Fruit fly (Drosophila melanogaster) whole organism, embryonic: ENCODE data around the gene zetaCOP.

ENCODE experiments used
- Ada2b ChIP-seq: fragments of 200-800 bp; sonication (Bioruptor generic); IDR thresholded peaks from 2 replicates; pipeline ENCODE4 v1.3.6; 2022; ENCODE audit warnings: missing biosample characterization, missing genetic modification characterization
- Adf1 ChIP-seq: fragments of 200-800 bp; sonication (Bioruptor generic); IDR thresholded peaks from 2 replicates; pipeline ENCODE4 v1.3.6; 2022; ENCODE audit warnings: missing biosample characterization, missing genetic modification characterization
- BEAF-32 ChIP-seq: fragments of 200-800 bp; sonication (Bioruptor generic); optimal IDR thresholded peaks from 3 replicates; lab custom pipeline; 2017; ENCODE audit warnings: missing biosample characterization, missing genetic modification characterization, mild to moderate bottlenecking, moderate library complexity, missing genetic modification reagents
- BtbVII ChIP-seq: fragments of 200-800 bp; sonication (Bioruptor generic); optimal IDR thresholded peaks from 3 replicates; lab custom pipeline; 2017; ENCODE audit warnings: missing biosample characterization, mild to moderate bottlenecking, missing genetic modification characterization
- CG10979 ChIP-seq: fragments of 200-800 bp; sonication (Bioruptor generic); optimal IDR thresholded peaks from 2 replicates; lab custom pipeline; 2018; ENCODE audit warnings: missing biosample characterization, mild to moderate bottlenecking, missing genetic modification characterization, moderate library complexity
- CG11560 ChIP-seq: fragments of 200-800 bp; sonication (Bioruptor generic); IDR thresholded peaks from 3 replicates; pipeline ENCODE4 v1.3.6; 2022; ENCODE audit warnings: missing biosample characterization, missing genetic modification characterization
- CG13287 ChIP-seq: fragments of 200-800 bp; sonication (Bioruptor generic); IDR thresholded peaks from 2 replicates; pipeline ENCODE4 v1.3.6; 2022; ENCODE audit warnings: missing biosample characterization, missing genetic modification characterization; ENCODE audit not compliant: partially characterized antibody
- CG14710 ChIP-seq: fragments of 200-800 bp; sonication (Bioruptor generic); optimal IDR thresholded peaks from 3 replicates; lab custom pipeline; 2019; ENCODE audit warnings: missing biosample characterization, mild to moderate bottlenecking, missing genetic modification characterization, moderate library complexity
- CG14860 ChIP-seq: fragments of 200-800 bp; sonication (Bioruptor generic); IDR thresholded peaks from 3 replicates; pipeline ENCODE4 v1.3.6; 2022; ENCODE audit warnings: missing biosample characterization, missing genetic modification characterization; ENCODE audit not compliant: partially characterized antibody
- CG15011 ChIP-seq: fragments of 200-800 bp; sonication (Bioruptor generic); optimal IDR thresholded peaks from 3 replicates; lab custom pipeline; 2018; ENCODE audit warnings: missing biosample characterization, mild to moderate bottlenecking, missing genetic modification characterization
- CG1529 ChIP-seq: fragments of 200-800 bp; sonication (Bioruptor generic); optimal IDR thresholded peaks from 3 replicates; lab custom pipeline; 2018; ENCODE audit warnings: missing biosample characterization, missing genetic modification characterization
- CG17361 ChIP-seq: fragments of 200-800 bp; sonication (Bioruptor generic); IDR thresholded peaks from 3 replicates; pipeline ENCODE4 v1.3.6; 2022; ENCODE audit warnings: missing biosample characterization, missing genetic modification characterization
- CG2116 ChIP-seq: fragments of 200-800 bp; sonication (Bioruptor generic); optimal IDR thresholded peaks from 3 replicates; lab custom pipeline; 2018; ENCODE audit warnings: missing biosample characterization, mild to moderate bottlenecking, missing genetic modification characterization
- CG3995 ChIP-seq: fragments of 200-800 bp; sonication (Bioruptor generic); optimal IDR thresholded peaks from 3 replicates; lab custom pipeline; 2016; ENCODE audit warnings: missing biosample characterization, missing genetic modification characterization
- CG6791 ChIP-seq: fragments of 200-800 bp; sonication (Bioruptor generic); IDR thresholded peaks from 3 replicates; pipeline ENCODE4 v1.3.6; 2022; ENCODE audit warnings: missing biosample characterization, missing genetic modification characterization; ENCODE audit not compliant: partially characterized antibody
- CG6854 ChIP-seq: fragments of 200-800 bp; sonication (Bioruptor generic); optimal IDR thresholded peaks from 3 replicates; lab custom pipeline; 2017; ENCODE audit warnings: missing biosample characterization, mild to moderate bottlenecking, missing genetic modification characterization
- CG7963 ChIP-seq: fragments of 200-800 bp; sonication (Bioruptor generic); IDR thresholded peaks from 3 replicates; pipeline ENCODE4 v1.3.6; 2022; ENCODE audit warnings: missing biosample characterization, missing genetic modification characterization; ENCODE audit not compliant: partially characterized antibody
- Dp ChIP-seq: fragments of 200-800 bp; sonication (Bioruptor generic); optimal IDR thresholded peaks from 2 replicates; lab custom pipeline; 2018; ENCODE audit warnings: missing biosample characterization, mild to moderate bottlenecking, missing genetic modification characterization, moderate library complexity
- Dref ChIP-seq: fragments of 200-800 bp; sonication (Bioruptor generic); IDR thresholded peaks from 2 replicates; pipeline ENCODE4 v1.3.6; 2022; ENCODE audit warnings: missing biosample characterization, missing genetic modification characterization
- Gsc ChIP-seq: fragments of 200-800 bp; sonication (Bioruptor generic); IDR thresholded peaks from 2 replicates; pipeline ENCODE4 v1.3.6; 2022; ENCODE audit warnings: missing biosample characterization, missing genetic modification characterization
- Meics ChIP-seq: fragments of 200-800 bp; sonication (Bioruptor generic); optimal IDR thresholded peaks from 2 replicates; lab custom pipeline; 2017; ENCODE audit warnings: missing biosample characterization, mild to moderate bottlenecking, missing genetic modification characterization
- NC2β ChIP-seq: fragments of 200-800 bp; sonication (Bioruptor generic); optimal IDR thresholded peaks from 2 replicates; lab custom pipeline; 2016; ENCODE audit warnings: missing biosample characterization, missing genetic modification characterization
- Nf-YC ChIP-seq: fragments of 200-800 bp; optimal IDR thresholded peaks from 3 replicates; lab custom pipeline; 2019; ENCODE audit warnings: missing biosample characterization, mild to moderate bottlenecking, missing genetic modification characterization, moderate library complexity
- Side ChIP-seq: fragments of 200-800 bp; sonication (Bioruptor generic); optimal IDR thresholded peaks from 2 replicates; lab custom pipeline; 2016; ENCODE audit warnings: missing biosample characterization, missing genetic modification characterization
- ato ChIP-seq: fragments of 200-800 bp; sonication (Bioruptor generic); IDR thresholded peaks from 2 replicates; pipeline ENCODE4 v1.3.6; 2022; ENCODE audit warnings: missing biosample characterization, missing genetic modification characterization; ENCODE audit not compliant: partially characterized antibody
- bbx ChIP-seq: fragments of 200-800 bp; sonication (Bioruptor generic); IDR thresholded peaks from 2 replicates; pipeline ENCODE4 v1.3.6; 2022; ENCODE audit warnings: missing biosample characterization, missing genetic modification characterization; ENCODE audit not compliant: partially characterized antibody
- cas ChIP-seq: fragments of 200-800 bp; sonication (Bioruptor generic); IDR thresholded peaks from 2 replicates; pipeline ENCODE4 v1.3.6; 2022; ENCODE audit warnings: missing biosample characterization, missing genetic modification characterization
- cg ChIP-seq: fragments of 200-800 bp; sonication (Bioruptor generic); optimal IDR thresholded peaks from 3 replicates; lab custom pipeline; 2019; ENCODE audit warnings: missing biosample characterization, mild to moderate bottlenecking, missing genetic modification characterization, moderate library complexity
- chinmo ChIP-seq: fragments of 200-800 bp; sonication (Bioruptor generic); IDR thresholded peaks from 4 replicates; pipeline ENCODE4 v1.3.6; 2022; ENCODE audit warnings: missing biosample characterization, missing genetic modification characterization; ENCODE audit not compliant: partially characterized antibody
- crol ChIP-seq: fragments of 200-800 bp; sonication (Bioruptor generic); IDR thresholded peaks from 2 replicates; pipeline ENCODE4 v1.3.6; 2022; ENCODE audit warnings: missing biosample characterization, missing genetic modification characterization
- crp ChIP-seq, 2 experiments: fragments of 200-800 bp; sonication (Bioruptor generic); optimal IDR thresholded peaks; 2 replicates in 1 of 2; 3 replicates in 1 of 2; lab custom pipeline; 2017; ENCODE audit warnings: missing biosample characterization in 2 of 2, missing genetic modification characterization in 2 of 2, mild to moderate bottlenecking in 1 of 2, moderate library complexity in 1 of 2
- disco-r ChIP-seq: fragments of 200-800 bp; sonication (Bioruptor generic); optimal IDR thresholded peaks from 2 replicates; lab custom pipeline; 2016; ENCODE audit warnings: missing biosample characterization, missing genetic modification characterization
- en ChIP-seq: fragments of 200-800 bp; sonication (Bioruptor generic); optimal IDR thresholded peaks from 2 replicates; lab custom pipeline; 2016; ENCODE audit warnings: missing biosample characterization, missing genetic modification characterization
- ftz-f1 ChIP-seq: fragments of 200-800 bp; sonication (Bioruptor generic); optimal IDR thresholded peaks from 2 replicates; lab custom pipeline; 2016; ENCODE audit warnings: missing biosample characterization, missing genetic modification characterization
- gsb ChIP-seq: fragments of 200-800 bp; sonication (Bioruptor generic); IDR thresholded peaks from 2 replicates; pipeline ENCODE4 v1.3.6; 2022; ENCODE audit warnings: missing biosample characterization, missing genetic modification characterization
- hb ChIP-seq: fragments of 200-800 bp; sonication (Bioruptor generic); IDR thresholded peaks from 3 replicates; pipeline ENCODE4 v1.3.6; 2022; ENCODE audit warnings: missing biosample characterization, missing genetic modification characterization; ENCODE audit not compliant: partially characterized antibody
- luna ChIP-seq: fragments of 200-800 bp; sonication (Bioruptor generic); optimal IDR thresholded peaks from 2 replicates; lab custom pipeline; 2016; ENCODE audit warnings: missing biosample characterization, missing genetic modification characterization
- nerfin-1 ChIP-seq: fragments of 200-800 bp; sonication (Bioruptor generic); optimal IDR thresholded peaks from 3 replicates; lab custom pipeline; 2019; ENCODE audit warnings: missing biosample characterization, mild to moderate bottlenecking, missing genetic modification characterization, moderate library complexity
- run ChIP-seq: fragments of 200-800 bp; sonication (Bioruptor generic); optimal IDR thresholded peaks from 3 replicates; lab custom pipeline; 2018; ENCODE audit warnings: missing biosample characterization, mild to moderate bottlenecking, missing genetic modification characterization
- sens ChIP-seq: fragments of 200-800 bp; sonication (Bioruptor generic); peaks from one replicate; lab custom pipeline; 2016; ENCODE audit warnings: missing biosample characterization, missing genetic modification characterization
- seq ChIP-seq: fragments of 200-800 bp; sonication (Bioruptor generic); IDR thresholded peaks from 2 replicates; pipeline ENCODE4 v1.3.6; 2022; ENCODE audit warnings: missing biosample characterization, missing genetic modification characterization
- so ChIP-seq: fragments of 200-800 bp; sonication (Bioruptor generic); IDR thresholded peaks from 3 replicates; pipeline ENCODE4 v1.3.6; 2022; ENCODE audit warnings: missing biosample characterization, missing genetic modification characterization
- sob ChIP-seq: fragments of 200-800 bp; sonication (Bioruptor generic); IDR thresholded peaks from 2 replicates; pipeline ENCODE4 v1.3.6; 2022; ENCODE audit warnings: missing biosample characterization, missing genetic modification characterization
- tna ChIP-seq: fragments of 200-800 bp; sonication (Bioruptor generic); IDR thresholded peaks from 2 replicates; pipeline ENCODE4 v1.3.6; 2022; ENCODE audit warnings: missing biosample characterization, missing genetic modification characterization; ENCODE audit not compliant: partially characterized antibody
- trem ChIP-seq: fragments of 200-800 bp; optimal IDR thresholded peaks from 3 replicates; lab custom pipeline; 2019; ENCODE audit warnings: missing biosample characterization, mild to moderate bottlenecking, missing genetic modification characterization, moderate library complexity
- twi ChIP-seq: fragments of 200-800 bp; optimal IDR thresholded peaks from 2 replicates; lab custom pipeline; 2019; ENCODE audit warnings: missing biosample characterization, mild to moderate bottlenecking, missing genetic modification characterization, moderate library complexity
- unc-4 ChIP-seq: fragments of 200-800 bp; sonication (Bioruptor generic); IDR thresholded peaks from 2 replicates; pipeline ENCODE4 v1.3.6; 2022; ENCODE audit warnings: missing biosample characterization, missing genetic modification characterization; ENCODE audit not compliant: partially characterized antibody
- z ChIP-seq: fragments of 200-800 bp; sonication (Bioruptor generic); IDR thresholded peaks from 3 replicates; pipeline ENCODE4 v1.3.6; 2022; ENCODE audit warnings: missing biosample characterization, missing genetic modification characterization

Gene zetaCOP

DNA sequence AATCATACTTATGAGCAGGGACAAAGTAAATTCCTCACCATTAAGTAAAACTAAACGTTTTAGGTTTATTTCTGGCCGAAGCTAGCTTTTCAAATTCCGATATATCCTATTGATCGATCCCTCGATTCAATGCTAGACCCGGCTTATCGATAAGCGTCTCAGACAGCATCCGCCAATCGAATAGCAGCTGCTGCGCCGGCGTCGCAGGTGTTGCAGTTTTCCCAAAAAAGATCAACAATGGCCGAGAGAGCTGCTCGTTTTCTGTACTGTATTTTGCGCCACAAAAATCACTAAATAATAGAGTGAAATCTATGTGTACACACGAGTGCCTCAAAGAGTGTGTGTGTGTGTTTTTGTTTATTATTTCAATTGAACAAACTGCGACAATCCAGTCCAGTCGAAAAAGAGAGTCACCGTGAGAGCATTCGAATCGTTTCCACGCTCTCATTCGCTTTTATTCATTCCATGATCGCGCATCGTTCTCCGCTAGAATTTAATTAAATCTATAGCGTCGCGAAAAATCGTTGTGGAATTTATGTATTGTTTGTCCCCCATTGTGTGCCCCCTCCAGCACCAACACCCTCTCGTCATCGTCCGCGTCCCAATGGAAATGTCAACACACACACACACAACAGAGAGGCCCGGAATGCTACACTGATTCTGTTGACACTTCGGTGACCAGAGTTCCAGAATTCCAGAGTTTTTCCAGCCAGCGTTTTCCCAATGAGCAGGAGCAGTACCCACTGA lies 40.3 kb upstream of the zetaCOP start (continued):
- TF ChIP-seq Dref (GFP tag; lab: Robert Waterston, UW) (peak; percentile 72), twi (tag; lab: Kevin White, UChicago) (peak; percentile 11), z (GFP tag; lab: Robert Waterston, UW) (no peak), ftz-f1 (GFP tag; lab: Kevin White, UChicago) (no peak), CG7963 (GFP tag; lab: Robert Waterston, UW) (peak; percentile 60; the same call in 2 of the 3 replicates), BtbVII (GFP tag; lab: Kevin White, UChicago) (peak; percentile 5), BEAF-32 (GFP tag; lab: Kevin White, UChicago) (peak; percentile 18), CG6791 (GFP tag; lab: Robert Waterston, UW) (peak; percentile 61; the same call in 1 of the 3 replicates), CG6854 (GFP tag; lab: Kevin White, UChicago) (peak; percentile 33), cg (GFP tag; lab: Kevin White, UChicago) (peak; percentile 54), CG10979 (tag; lab: Kevin White, UChicago) (no peak), luna (GFP tag; lab: Kevin White, UChicago) (peak; percentile 1), ato (GFP tag; lab: Robert Waterston, UW) (peak; percentile 76), Ada2b (GFP tag; lab: Robert Waterston, UW) (no peak), chinmo (GFP tag; lab: Robert Waterston, UW) (peak; percentile 87; the same call in 2 of the 4 replicates), gsb (GFP tag; lab: Robert Waterston, UW) (no peak), run (tag; lab: Kevin White, UChicago) (no peak), crol (GFP tag; lab: Robert Waterston, UW) (peak; percentile 68), CG15011 (no peak), unc-4 (GFP tag; lab: Robert Waterston, UW) (peak; percentile 47; the same call in 1 of the 2 replicates), crp (GFP tag; optimal IDR thresholded peaks at IDR 0.05; lab: Kevin White, UChicago) (peak in 1 of 2 experiments; percentile 58), Dp (peak; percentile 76), CG14860 (GFP tag; lab: Robert Waterston, UW) (peak; percentile 64; the same call in 2 of the 3 replicates), bbx (GFP tag; lab: Robert Waterston, UW) (peak; percentile 82), sens (peak; percentile 72), trem (tag; lab: Kevin White, UChicago) (peak; percentile 14), CG1529 (GFP tag; lab: Kevin White, UChicago) (no peak), hb (GFP tag; lab: Robert Waterston, UW) (peak; percentile 60; the same call in 1 of the 3 replicates), tna (GFP tag; lab: Robert Waterston, UW) (peak; percentile 57; the same call in 1 of the 2 replicates), disco-r (GFP tag; lab: Kevin White, UChicago) (peak; percentile 46), Gsc (GFP tag; lab: Robert Waterston, UW) (no peak), Meics (GFP tag; lab: Kevin White, UChicago) (peak; percentile 15), so (GFP tag; lab: Robert Waterston, UW) (0 out of 3 replicates have a peak, but pooled peaks have one; percentile 9), cas (GFP tag; lab: Robert Waterston, UW) (no peak), Nf-YC (tag; lab: Kevin White, UChicago) (peak; percentile 58), CG3995 (GFP tag; lab: Kevin White, UChicago) (peak; percentile 35), NC2β (no peak), Side (GFP tag; lab: Kevin White, UChicago) (peak; percentile 19), sob (GFP tag; lab: Robert Waterston, UW) (no peak), CG17361 (GFP tag; lab: Robert Waterston, UW) (no peak), Adf1 (GFP tag; lab: Robert Waterston, UW) (peak; percentile 38), CG13287 (GFP tag; lab: Robert Waterston, UW) (peak; percentile 71), CG14710 (tag; lab: Kevin White, UChicago) (peak; percentile 1), nerfin-1 (no peak), CG2116 (GFP tag; lab: Kevin White, UChicago) (peak; percentile 65), en (GFP tag; lab: Kevin White, UChicago) (no peak), CG11560 (tag; lab: Robert Waterston, UW) (peak; percentile 93), seq (GFP tag; lab: Robert Waterston, UW) (no peak)
